Worm (Caenorhabditis elegans): Measurements from ENCODE around the gene F55B12.2.

DNA sequence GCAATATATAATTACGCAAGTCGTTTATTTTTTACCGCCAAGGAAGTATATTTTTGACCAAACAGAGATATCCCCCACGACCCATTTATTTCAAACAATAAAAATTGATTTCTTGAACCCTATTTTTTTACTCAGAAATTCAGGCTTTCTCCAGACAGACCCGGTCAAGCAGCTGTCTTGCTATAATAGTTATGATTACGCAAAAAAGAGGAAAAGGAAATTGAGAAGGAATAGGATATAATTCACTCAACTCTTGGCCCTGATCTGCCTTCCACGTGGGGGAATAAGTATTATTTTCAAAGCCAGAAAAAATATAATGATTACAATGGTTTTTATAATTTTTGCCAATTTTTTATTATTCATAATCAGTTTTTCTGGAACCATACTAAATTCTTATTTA, 40.4 kb upstream of the F55B12.2 start, which contains the start of gene srx-136:
- TF ChIP-seq ets-7 (tag; optimal IDR thresholded peaks at IDR 0.05) (no peak), ama-1 (optimal IDR thresholded peaks at IDR 0.05) (no peak), ceh-36 (tag; optimal IDR thresholded peaks at IDR 0.05) (no peak), tbx-37 (GFP tag; conservative IDR thresholded peaks at IDR 0.05) (no peak), hnd-1 (tag; optimal IDR thresholded peaks at IDR 0.05) (no peak), scrt-1 (GFP tag; IDR thresholded peaks at IDR 0.05) (no peak), pes-1 (GFP tag; IDR thresholded peaks at IDR 0.05) (no peak), hmbx-1 (tag; optimal IDR thresholded peaks at IDR 0.05) (no peak), ceh-13 (GFP tag; optimal IDR thresholded peaks at IDR 0.05) (no peak), flt-1 (GFP tag; IDR thresholded peaks at IDR 0.05) (no peak), sea-1 (GFP tag; conservative IDR thresholded peaks at IDR 0.05) (no peak), F13C5.2 (tag; optimal IDR thresholded peaks at IDR 0.05) (no peak), aly-1 (tag; optimal IDR thresholded peaks at IDR 0.05) (no peak)

Data from whole organism, early embryonic.